Fruit fly (Drosophila melanogaster): Measurements from ENCODE around the gene Mau2.
A peak's percentile ranks its signal among the peaks of the same experiment; 100 is the strongest.

The Mau2 gene

DNA sequence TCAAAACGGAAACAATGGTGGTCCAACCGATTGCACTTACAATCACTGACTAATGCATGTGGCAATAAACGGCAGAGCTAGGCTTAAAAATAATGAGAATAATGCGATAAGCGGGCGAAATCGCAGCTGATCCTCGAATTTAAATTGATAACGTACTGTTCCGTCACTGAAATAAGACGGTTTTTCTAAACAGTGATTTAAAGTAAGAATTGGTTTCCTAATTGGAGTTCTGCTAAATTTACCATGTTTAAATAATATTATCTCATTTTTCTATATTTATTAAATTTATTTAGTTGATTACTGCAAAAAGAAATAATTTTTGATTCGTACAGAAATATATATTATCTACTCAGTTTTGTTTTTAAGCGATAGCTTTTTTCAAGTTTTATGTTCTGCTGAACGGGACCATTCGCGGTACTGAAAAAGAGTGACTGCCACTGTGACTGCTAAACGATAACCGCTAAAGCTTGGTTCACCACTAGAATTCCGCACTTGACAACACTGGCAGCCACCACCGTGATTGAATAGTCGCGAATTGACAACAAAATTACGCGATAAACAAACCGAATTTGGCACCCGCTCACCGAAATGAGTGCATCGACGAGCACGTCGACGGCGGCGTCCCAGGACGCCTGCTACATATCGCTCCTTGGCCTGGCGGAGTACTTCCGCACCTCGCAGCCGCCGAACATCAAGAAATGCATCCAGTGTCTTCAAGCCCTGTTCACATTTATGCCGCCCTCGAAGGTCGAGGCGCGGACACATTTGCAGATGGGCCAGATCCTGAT is at the start of gene Mau2, which contains the start of gene Spn88Eb:
Gene Mau2, plus strand, starts transcription at position 493 of the 788 bp plus-strand sequence.
Gene Spn88Eb, minus strand, starts transcription at position 51 of the 788 bp plus-strand sequence.
- peak; percentile 12 for TF ChIP-seq CG17801 (GFP tag; optimal IDR thresholded peaks at IDR 0.05; ENCODE audit: partially characterized antibody)

DNA sequence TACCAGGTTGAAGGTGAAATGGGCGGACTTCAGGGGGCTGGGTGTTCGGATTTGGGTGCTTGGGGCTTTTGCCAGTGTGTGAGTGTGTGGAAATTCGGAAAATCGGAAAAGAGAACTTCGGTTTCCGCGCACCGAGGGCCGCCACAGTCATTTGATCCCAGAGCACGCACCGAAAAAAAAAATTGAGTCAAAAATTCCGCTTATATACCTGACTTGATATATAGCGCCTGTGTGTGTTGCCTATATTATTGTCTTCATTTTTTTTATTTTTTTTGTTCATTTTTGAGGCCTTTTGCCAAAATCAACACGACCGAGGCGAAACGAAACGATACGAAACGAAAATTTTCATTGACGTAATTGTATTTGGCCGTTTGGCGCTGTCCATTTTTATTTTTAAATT is 31.8 kb upstream of the Mau2 start:
- TF ChIP-seq CG17801 (GFP tag; optimal IDR thresholded peaks at IDR 0.05; ENCODE audit: partially characterized antibody) = no peak

DNA sequence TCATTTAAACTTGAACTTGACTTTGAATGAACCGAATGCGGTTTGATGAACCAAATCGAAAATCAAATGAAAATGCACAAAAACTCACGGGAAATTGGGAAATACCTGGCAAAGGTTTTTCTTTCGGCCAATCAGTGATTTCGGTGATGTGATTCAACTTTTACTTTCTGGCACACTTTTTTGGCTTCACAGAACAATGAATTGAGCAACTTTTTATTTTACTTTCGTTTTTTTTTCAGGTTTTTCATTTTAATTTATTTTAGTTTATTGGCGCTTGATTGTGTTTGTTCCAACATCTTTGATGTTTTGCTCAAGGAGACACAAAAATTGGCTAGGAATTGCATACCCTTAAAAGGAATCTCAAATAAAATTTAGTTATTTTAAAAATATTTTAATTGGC is 27.5 kb upstream of the Mau2 start, which contains the start of gene Mf:
Gene Mf, minus strand, starts transcription at position 44 of the 400 bp plus-strand sequence.
- TF ChIP-seq CG17801 (GFP tag; optimal IDR thresholded peaks at IDR 0.05; ENCODE audit: partially characterized antibody) = no peak

DNA sequence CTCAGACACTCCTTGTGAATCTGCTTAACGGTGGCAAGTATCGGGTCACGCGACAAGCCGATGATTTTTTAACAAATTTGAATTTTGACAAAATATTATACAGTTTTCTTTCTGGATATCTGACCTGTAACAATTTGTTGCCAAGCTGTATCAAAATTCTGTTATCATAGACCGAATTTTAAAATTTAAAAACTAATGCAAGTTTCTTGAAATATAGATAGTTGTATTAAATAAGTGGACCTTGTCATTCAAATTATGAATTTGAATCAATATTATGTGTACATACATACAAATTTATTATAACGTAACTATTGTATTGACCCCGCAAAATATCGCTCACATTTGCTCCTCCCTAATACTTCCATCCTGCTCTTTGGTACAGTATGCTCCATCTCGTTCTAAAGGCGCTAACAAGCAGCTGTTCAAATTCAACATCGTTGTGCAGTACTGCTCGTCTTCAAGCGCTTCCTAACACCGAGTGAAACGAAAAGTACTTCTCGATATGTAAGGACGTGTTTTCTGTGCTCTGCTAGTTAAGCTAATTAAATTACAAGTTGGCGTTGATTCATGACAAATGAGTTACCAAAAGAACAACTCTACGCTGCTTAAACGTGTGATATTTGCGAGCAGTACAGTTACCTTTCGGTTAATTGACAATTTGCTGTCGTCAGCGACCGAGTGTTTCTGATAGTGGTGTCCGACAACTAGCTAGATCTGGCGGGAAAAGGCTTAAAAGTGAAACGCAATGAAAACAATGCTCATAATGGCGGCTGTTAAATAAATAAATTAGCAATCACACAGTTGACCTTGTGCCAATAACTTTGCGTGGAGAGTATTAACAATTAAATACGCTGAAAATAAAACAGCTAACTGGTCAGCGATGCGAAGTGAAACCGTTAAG is 12.6 kb upstream of the Mau2 start, which contains the start of the genes Kpc1 and CG42542:
Gene Kpc1, minus strand, starts transcription at position 77 of the 901 bp plus-strand sequence.
Gene CG42542, plus strand, starts transcription at position 465 of the 901 bp plus-strand sequence.
- peak; percentile 44 for TF ChIP-seq CG17801 (GFP tag; optimal IDR thresholded peaks at IDR 0.05; ENCODE audit: partially characterized antibody)

DNA sequence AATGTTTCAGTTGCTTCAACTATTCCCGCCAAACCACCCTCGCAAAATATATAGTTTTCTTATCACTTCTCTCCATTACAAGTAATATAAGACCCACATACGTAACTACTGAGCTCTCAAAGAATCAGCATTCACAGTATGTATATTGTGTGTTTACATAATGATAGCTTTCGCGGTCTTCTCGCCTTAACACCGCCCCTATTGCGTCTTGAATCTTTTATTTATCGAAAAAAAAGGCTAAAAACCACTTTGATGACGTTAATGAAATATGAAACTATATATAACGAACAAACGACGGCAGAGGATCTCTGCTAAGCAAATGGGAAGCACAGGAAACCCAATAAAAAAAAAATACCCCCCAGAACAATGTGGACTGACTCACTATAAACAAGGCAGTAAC is 11.6 kb upstream of the Mau2 start:
- no peak for TF ChIP-seq CG17801 (GFP tag; optimal IDR thresholded peaks at IDR 0.05; ENCODE audit: partially characterized antibody)

DNA sequence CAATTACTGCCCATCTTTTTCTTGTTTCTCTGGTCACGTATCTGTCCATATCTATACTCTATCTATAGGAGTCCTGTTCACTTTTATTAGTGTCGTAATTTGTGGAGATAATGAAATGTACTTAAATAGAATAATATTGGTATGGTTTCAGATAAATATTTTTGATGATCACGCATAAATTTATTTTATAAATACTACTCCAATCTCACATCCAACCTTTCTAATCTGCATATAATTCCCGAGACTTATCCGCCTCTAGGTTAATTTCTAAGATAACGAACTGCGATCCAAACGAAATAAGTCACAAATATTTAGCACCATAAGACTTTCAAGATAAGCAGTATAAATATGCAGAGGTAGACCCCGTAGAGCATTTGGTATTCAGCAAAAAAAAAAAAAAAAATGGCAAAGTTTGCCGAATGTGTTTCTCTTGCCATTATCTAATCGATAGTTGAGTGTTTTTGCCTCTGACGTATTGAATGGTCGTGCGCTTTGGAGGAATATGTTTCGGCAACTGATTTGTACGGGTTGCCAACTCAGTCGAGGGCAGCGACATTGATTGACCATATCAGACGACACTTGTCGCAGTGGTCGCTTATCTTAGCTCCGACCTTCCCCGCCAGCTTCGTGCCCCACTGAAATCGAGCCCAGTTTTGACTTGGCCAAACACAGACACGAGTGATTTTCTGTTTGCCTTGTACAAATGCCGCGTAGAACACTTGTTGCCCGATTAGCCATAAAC is 10.8 kb upstream of the Mau2 start:
- TF ChIP-seq CG17801 (GFP tag; optimal IDR thresholded peaks at IDR 0.05; ENCODE audit: partially characterized antibody) = peak; percentile 13

DNA sequence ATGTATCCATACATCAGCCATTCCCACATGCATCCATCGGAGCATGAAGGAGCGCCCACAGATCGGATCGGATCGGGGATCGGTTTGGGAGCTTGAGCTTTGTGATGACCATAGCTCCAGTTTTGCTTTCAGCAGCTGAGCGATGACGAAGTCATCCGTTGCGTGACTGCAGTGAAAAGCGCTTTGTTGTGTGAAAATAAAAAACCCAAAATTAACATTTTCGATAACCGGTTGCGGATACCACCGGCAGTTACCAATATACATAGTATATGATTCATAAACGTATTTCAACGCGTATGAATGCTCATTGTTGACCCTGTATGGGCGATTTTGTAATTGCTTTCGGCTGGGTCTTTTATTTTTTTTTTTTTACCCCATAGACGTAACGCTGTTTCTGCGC is 3.8 kb upstream of the Mau2 start:
- no peak for TF ChIP-seq CG17801 (GFP tag; optimal IDR thresholded peaks at IDR 0.05; ENCODE audit: partially characterized antibody)

DNA sequence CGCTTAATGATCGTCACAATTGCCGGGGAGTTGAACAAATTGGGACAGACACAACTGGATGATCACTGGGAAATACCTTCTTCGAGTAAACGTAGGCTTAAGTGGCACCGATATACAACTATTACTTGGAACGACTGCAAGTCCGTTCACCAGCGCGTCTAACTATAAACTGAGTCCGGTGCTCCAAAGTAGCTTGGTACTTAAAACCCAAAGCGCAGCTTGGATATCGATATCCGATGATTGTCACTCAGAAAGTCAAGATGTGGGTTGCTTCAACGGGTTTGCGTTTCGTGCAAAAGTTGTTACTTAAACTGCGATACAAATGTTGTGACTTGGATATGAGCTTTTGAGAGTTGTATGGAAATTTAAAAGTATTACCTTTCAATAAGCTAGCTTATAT is 2.7 kb upstream of the Mau2 start, which contains the start of gene Spn88Ea:
Gene Spn88Ea, minus strand, starts transcription at position 175 of the 400 bp plus-strand sequence.
- TF ChIP-seq CG17801 (GFP tag; optimal IDR thresholded peaks at IDR 0.05; ENCODE audit: partially characterized antibody) = peak; percentile 1

DNA sequence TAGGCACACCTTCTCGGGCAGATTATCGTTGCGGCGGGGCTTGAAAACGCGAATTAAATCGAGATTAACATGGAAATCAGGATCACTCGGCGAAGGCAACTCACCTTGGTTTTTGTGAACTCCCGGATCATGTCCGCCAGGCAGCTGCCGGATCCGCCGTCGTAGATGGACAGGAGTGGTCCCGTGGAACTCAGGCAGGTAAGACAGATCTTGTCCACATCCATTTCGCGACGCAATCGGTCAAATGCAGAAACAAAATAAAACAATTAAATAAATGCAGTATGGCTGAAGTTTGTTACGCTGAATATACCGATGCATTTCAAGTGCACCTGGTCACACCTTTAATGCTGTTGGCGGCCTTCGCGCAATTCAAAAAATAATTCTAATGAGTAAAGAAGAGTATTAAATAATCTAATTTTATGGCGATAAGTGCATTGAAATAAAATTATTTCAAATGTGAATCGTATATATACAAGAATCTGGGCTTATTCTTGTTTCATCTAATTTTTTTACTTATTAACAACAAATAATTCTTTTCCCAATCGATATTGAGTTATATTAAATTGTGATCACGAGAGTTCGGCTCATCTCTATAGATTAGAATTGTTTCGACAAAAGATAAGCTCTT is 4.5 kb downstream of the Mau2 start, which contains the start of the genes CG6654 and CG4210:
Gene CG6654, minus strand, starts transcription at position 297 of the 628 bp plus-strand sequence.
Gene CG4210, plus strand, starts transcription at position 613 of the 628 bp plus-strand sequence.
- peak; percentile 70 for TF ChIP-seq CG17801 (GFP tag; optimal IDR thresholded peaks at IDR 0.05; ENCODE audit: partially characterized antibody)

DNA sequence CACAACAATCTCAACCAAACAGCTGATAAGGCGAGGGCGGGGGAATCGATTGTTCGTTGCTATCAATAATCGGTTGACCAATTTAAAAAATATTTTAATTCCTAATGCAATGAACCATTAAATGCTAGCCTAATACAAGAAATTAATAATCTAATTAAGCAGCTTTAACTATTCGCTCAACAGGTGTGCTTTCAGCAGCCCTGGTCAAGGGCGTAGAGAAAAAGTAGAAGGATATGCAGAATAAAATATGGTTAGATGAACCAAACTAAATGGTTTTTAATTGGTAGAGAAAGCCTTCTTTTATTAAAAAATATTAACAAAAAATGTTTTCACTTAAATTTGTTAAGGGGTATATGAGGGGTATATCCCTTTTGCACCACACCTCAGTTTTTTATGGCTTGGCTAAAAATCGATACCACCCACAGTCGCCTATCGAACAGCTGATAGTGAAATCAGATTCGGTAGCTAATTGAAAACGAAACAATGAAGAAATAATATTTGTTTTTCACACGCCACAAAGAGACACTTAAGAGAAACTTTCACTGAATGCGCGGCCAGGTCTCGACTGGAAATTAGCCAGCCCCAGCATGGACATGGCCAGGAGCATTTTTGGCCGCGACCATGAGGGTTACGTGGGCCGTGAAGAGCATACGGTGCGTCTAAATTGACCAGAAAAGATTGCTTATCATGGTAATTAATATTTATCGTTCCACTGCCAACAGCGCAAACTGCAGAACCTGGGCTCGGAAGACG is 10.0 kb downstream of the Mau2 start, which contains the start of the genes SIDL and CG12241:
Gene SIDL, minus strand, starts transcription at position 51 of the 753 bp plus-strand sequence.
Gene CG12241, plus strand, starts transcription at position 433 of the 753 bp plus-strand sequence.
- TF ChIP-seq CG17801 (GFP tag; optimal IDR thresholded peaks at IDR 0.05; ENCODE audit: partially characterized antibody) = peak; percentile 76

DNA sequence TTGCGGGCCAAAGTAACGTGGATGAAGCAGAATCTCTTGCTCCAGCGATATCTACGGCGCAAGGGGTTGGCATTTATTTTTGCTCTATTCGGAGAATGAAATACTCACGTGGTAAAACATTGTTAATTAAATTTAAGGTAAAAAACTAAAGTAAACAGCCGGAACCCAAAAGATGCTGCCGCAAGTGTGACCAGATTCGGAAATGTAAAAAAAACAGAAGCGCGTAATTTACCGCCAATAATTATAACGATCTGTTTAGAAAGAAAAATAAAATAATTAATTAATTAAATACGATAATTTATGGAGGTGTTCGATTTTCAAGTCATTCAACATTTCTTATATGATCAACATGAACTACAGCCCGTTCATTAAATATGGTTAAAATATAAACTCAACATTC is 14.0 kb downstream of the Mau2 start, which contains the start of gene Polr2G:
Gene Polr2G, minus strand, starts transcription at position 208 of the 400 bp plus-strand sequence.
- no peak for TF ChIP-seq CG17801 (GFP tag; optimal IDR thresholded peaks at IDR 0.05; ENCODE audit: partially characterized antibody)

DNA sequence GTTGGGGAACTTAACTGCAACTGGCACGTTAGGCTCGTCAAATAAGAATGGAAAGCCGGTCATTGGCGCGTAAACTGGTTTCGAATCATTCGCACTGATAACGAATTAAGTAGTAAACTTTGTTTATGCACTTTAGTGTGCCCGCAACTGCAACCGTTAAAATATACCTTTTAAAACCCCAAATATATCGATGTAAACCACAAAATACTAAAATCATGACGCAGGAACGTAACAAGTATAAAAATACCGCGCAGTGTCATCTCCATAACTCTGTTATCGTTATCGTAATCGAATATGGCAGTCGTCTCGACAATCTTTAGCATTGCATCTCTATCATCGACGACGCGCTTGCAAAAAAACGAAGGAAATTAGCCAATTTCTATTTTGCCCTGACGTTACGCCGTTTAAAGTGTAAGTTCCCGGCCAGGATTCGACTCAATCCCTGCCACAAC is 16.3 kb downstream of the Mau2 start, which contains the start of the genes CG31344 and Caf1-55:
Gene CG31344, minus strand, starts transcription at position 51 of the 452 bp plus-strand sequence.
Gene Caf1-55, plus strand, starts transcription at position 298 of the 452 bp plus-strand sequence.
- peak; percentile 40 for TF ChIP-seq CG17801 (GFP tag; optimal IDR thresholded peaks at IDR 0.05; ENCODE audit: partially characterized antibody)
